Fruit fly (Drosophila melanogaster) whole organism, adult: ENCODE measurements around the gene Cp7Fa.

Source experiments
- CG11617 ChIP-seq: fragments of 200-800 bp; sonication (Bioruptor generic); optimal IDR thresholded peaks from 2 replicates; lab custom pipeline; 2017; ENCODE audit warnings: mild to moderate bottlenecking, missing biosample characterization, missing genetic modification reagents, missing genetic modification characterization
- CG12768 ChIP-seq: fragments of 200-800 bp; sonication (Bioruptor generic); optimal IDR thresholded peaks from 2 replicates; lab custom pipeline; 2017; ENCODE audit warnings: missing biosample characterization, missing genetic modification characterization, mild to moderate bottlenecking, moderate library complexity, missing genetic modification reagents
- CG1620 ChIP-seq: fragments of 200-800 bp; sonication (Bioruptor generic); optimal IDR thresholded peaks from 2 replicates; lab custom pipeline; 2016; ENCODE audit warnings: missing biosample characterization, missing genetic modification characterization
- CG33017 ChIP-seq: fragments of 200-800 bp; sonication (Bioruptor generic); optimal IDR thresholded peaks from 2 replicates; lab custom pipeline; 2018; ENCODE audit warnings: missing biosample characterization, mild to moderate bottlenecking, missing genetic modification characterization, moderate library complexity
- CG7045 ChIP-seq: fragments of 200-800 bp; sonication (Bioruptor generic); optimal IDR thresholded peaks from 2 replicates; lab custom pipeline; 2017; ENCODE audit warnings: missing biosample characterization, mild to moderate bottlenecking, missing genetic modification characterization
- CG7101 ChIP-seq: fragments of 200-800 bp; sonication (Bioruptor generic); optimal IDR thresholded peaks from 2 replicates; lab custom pipeline; 2018; ENCODE audit warnings: missing biosample characterization, mild to moderate bottlenecking, missing genetic modification characterization, moderate library complexity
- Hr96 ChIP-seq: fragments of 200-800 bp; sonication (Bioruptor generic); optimal IDR thresholded peaks from 2 replicates; lab custom pipeline; 2016; ENCODE audit warnings: missing biosample characterization, missing genetic modification characterization
- Mnt ChIP-seq: fragments of 200-800 bp; sonication (Bioruptor generic); optimal IDR thresholded peaks from 2 replicates; lab custom pipeline; 2016; ENCODE audit warnings: missing biosample characterization, mild to moderate bottlenecking, missing genetic modification characterization
- kay ChIP-seq: fragments of 200-800 bp; sonication (Bioruptor generic); peaks from one replicate; lab custom pipeline; 2016; ENCODE audit warnings: missing biosample characterization, missing genetic modification characterization, borderline replicate concordance
- pad ChIP-seq: fragments of 200-800 bp; sonication (Bioruptor generic); optimal IDR thresholded peaks from 3 replicates; lab custom pipeline; 2017; ENCODE audit warnings: missing biosample characterization, missing genetic modification characterization, mild to moderate bottlenecking, moderate library complexity, missing genetic modification reagents
- tj ChIP-seq: fragments of 200-800 bp; sonication (Bioruptor generic); optimal IDR thresholded peaks from 3 replicates; lab custom pipeline; 2017; ENCODE audit warnings: missing biosample characterization, mild to moderate bottlenecking, missing genetic modification characterization, moderate library complexity

dm6 chrX:8421449-8421795 is 49.3 kb upstream of the Cp7Fa start:
- TF ChIP-seq tj (GFP tag; lab: Kevin White, UChicago) (no peak), pad (GFP tag; lab: Kevin White, UChicago) (no peak), CG7045 (GFP tag; lab: Kevin White, UChicago) (no peak), CG33017 (tag; lab: Kevin White, UChicago) (no peak), Hr96 (GFP tag; lab: Kevin White, UChicago) (no peak), kay (GFP tag; lab: Kevin White, UChicago) (no peak), CG1620 (GFP tag; lab: Kevin White, UChicago) (no peak), CG7101 (tag; lab: Kevin White, UChicago) (no peak), Mnt (no peak), CG12768 (GFP tag; lab: Kevin White, UChicago) (no peak), CG11617 (GFP tag; lab: Kevin White, UChicago) (no peak)
